Fruit fly (Drosophila melanogaster) whole organism, wandering third instar larva: ENCODE measurements around the gene CG31638.

ENCODE experiments used
- CG9705 ChIP-seq: fragments of 200-800 bp; sonication (Bioruptor generic); optimal IDR thresholded peaks from 2 replicates; lab custom pipeline; 2018; ENCODE audit warnings: missing biosample characterization, mild to moderate bottlenecking, missing genetic modification characterization
- Myc ChIP-seq: fragments of >200 bp; optimal IDR thresholded peaks from 2 replicates; lab custom pipeline; 2017
- Sp1 ChIP-seq: fragments of 200-800 bp; sonication (Bioruptor generic); optimal IDR thresholded peaks from 3 replicates; lab custom pipeline; 2019; ENCODE audit warnings: missing biosample characterization, mild to moderate bottlenecking, missing genetic modification characterization, moderate library complexity
- brk ChIP-seq: fragments of 200-800 bp; sonication (Bioruptor generic); optimal IDR thresholded peaks from 2 replicates; lab custom pipeline; 2016; ENCODE audit warnings: missing biosample characterization, mild to moderate bottlenecking, missing genetic modification characterization
- dsf ChIP-seq: sonication (Bioruptor generic); optimal IDR thresholded peaks from 2 replicates; lab custom pipeline; 2016; ENCODE audit warnings: missing biosample characterization, missing genetic modification characterization, borderline replicate concordance
- fru ChIP-seq: fragments of 200-800 bp; sonication (Bioruptor generic); optimal IDR thresholded peaks from 3 replicates; lab custom pipeline; 2016; ENCODE audit warnings: missing biosample characterization, mild to moderate bottlenecking, missing genetic modification characterization

- TF ChIP-seq fru (GFP tag; lab: Kevin White, UChicago), result no peak
- no peak for TF ChIP-seq Myc (lab: Kevin White, UChicago)
- TF ChIP-seq brk, result no peak
- no peak for TF ChIP-seq CG9705 (GFP tag; lab: Kevin White, UChicago)
- no peak for TF ChIP-seq Sp1
- no peak for TF ChIP-seq dsf (GFP tag; lab: Kevin White, UChicago)
Observed at dm6 chr2L:6500648-6501325, 9.9 kb downstream of the CG31638 start.
